Worm (Caenorhabditis elegans) whole organism, young adult: ENCODE results near the gene T03G6.1.
A peak's percentile ranks its signal among the peaks of the same experiment; 100 is the strongest.

Experiments used
- B0035.1 ChIP-seq: sonication (generic microtip); optimal IDR thresholded peaks from 2 replicates; lab custom pipeline; 2016; ENCODE audit warnings: missing genetic modification characterization, mild to moderate bottlenecking, missing compliant biosample characterization, missing genotype, missing genetic modification reagents
- C06A6.2 ChIP-seq: fragments of 200-800 bp; sonication (Bioruptor generic); conservative IDR thresholded peaks from 2 replicates; pipeline ENCODE4 v1.3.6; 2022; ENCODE audit warnings: missing genetic modification characterization, missing compliant biosample characterization
- C17E4.6 ChIP-seq: fragments of 200-800 bp; sonication (Bioruptor generic); IDR thresholded peaks from 2 replicates; pipeline ENCODE4 v1.3.6; 2022; ENCODE audit warnings: missing genetic modification reagents, missing genetic modification characterization, missing compliant biosample characterization
- F10E7.11 ChIP-seq: sonication (generic microtip); optimal IDR thresholded peaks from 2 replicates; lab custom pipeline; 2017; ENCODE audit warnings: mild to moderate bottlenecking, missing genetic modification characterization, moderate library complexity, missing compliant biosample characterization
- F33H1.4 ChIP-seq: fragments of 200-800 bp; sonication (Bioruptor generic); IDR thresholded peaks from 2 replicates; pipeline ENCODE4 v1.3.6; 2022; ENCODE audit warnings: missing genetic modification reagents, missing genetic modification characterization, missing compliant biosample characterization
- F39B2.1 ChIP-seq: fragments of 200-800 bp; sonication (Bioruptor generic); IDR thresholded peaks from 2 replicates; pipeline ENCODE4 v1.3.6; 2022; ENCODE audit warnings: missing genetic modification reagents, missing genetic modification characterization, missing compliant biosample characterization
- F55B11.4 ChIP-seq: sonication (generic microtip); optimal IDR thresholded peaks from 2 replicates; lab custom pipeline; 2016; ENCODE audit warnings: missing compliant biosample characterization, missing genetic modification characterization, borderline replicate concordance; ENCODE audit not compliant: insufficient read depth
- K11D2.4 ChIP-seq: fragments of 200-800 bp; sonication (Bioruptor generic); IDR thresholded peaks from 2 replicates; pipeline ENCODE4 v1.3.6; 2022; ENCODE audit warnings: missing genetic modification reagents, missing genetic modification characterization, missing compliant biosample characterization
- K12H6.12 ChIP-seq: fragments of 200-800 bp; sonication (Bioruptor generic); optimal IDR thresholded peaks from 2 replicates; lab custom pipeline; 2018; ENCODE audit warnings: mild to moderate bottlenecking, missing genetic modification characterization, missing compliant biosample characterization
- Y67H2A.10 ChIP-seq: fragments of 200-800 bp; sonication (Bioruptor generic); conservative IDR thresholded peaks from 2 replicates; pipeline ENCODE4 v1.3.6; 2022; ENCODE audit warnings: missing genetic modification reagents, missing genetic modification characterization, missing compliant biosample characterization
- attf-5 ChIP-seq: fragments of 200-800 bp; sonication (Bioruptor generic); optimal IDR thresholded peaks from 2 replicates; lab custom pipeline; 2018; ENCODE audit warnings: mild to moderate bottlenecking, missing genetic modification characterization, missing compliant biosample characterization
- attf-6 ChIP-seq: fragments of 200-800 bp; sonication (Bioruptor generic); IDR thresholded peaks from 2 replicates; pipeline ENCODE4 v1.3.6; 2022; ENCODE audit warnings: missing genetic modification reagents, missing genetic modification characterization, missing compliant biosample characterization
- bed-1 ChIP-seq: fragments of 200-800 bp; sonication (Bioruptor generic); IDR thresholded peaks from 2 replicates; pipeline ENCODE4 v1.3.6; 2022; ENCODE audit warnings: missing genetic modification reagents, missing genetic modification characterization, missing compliant biosample characterization
- bed-2 ChIP-seq: fragments of 200-800 bp; sonication (Bioruptor generic); IDR thresholded peaks from 2 replicates; pipeline ENCODE4 v1.3.6; 2022; ENCODE audit warnings: missing genetic modification reagents, missing genetic modification characterization, missing compliant biosample characterization
- cebp-2 ChIP-seq: fragments of 200-800 bp; sonication (Bioruptor generic); IDR thresholded peaks from 2 replicates; pipeline ENCODE4 v1.3.6; 2022; ENCODE audit warnings: missing genetic modification characterization, missing compliant biosample characterization
- ceh-40 ChIP-seq: fragments of 200-800 bp; sonication (Bioruptor generic); IDR thresholded peaks from 2 replicates; pipeline ENCODE4 v1.3.6; 2022; ENCODE audit warnings: missing genetic modification characterization, missing compliant biosample characterization
- ceh-91 ChIP-seq: fragments of 200-800 bp; sonication (Bioruptor generic); IDR thresholded peaks from 2 replicates; pipeline ENCODE4 v1.3.6; 2022; ENCODE audit warnings: missing genetic modification reagents, missing genetic modification characterization, missing compliant biosample characterization
- dox-1 ChIP-seq: fragments of 200-800 bp; sonication (Bioruptor generic); IDR thresholded peaks from 2 replicates; pipeline ENCODE4 v1.3.6; 2022; ENCODE audit warnings: missing genetic modification reagents, missing genetic modification characterization, missing compliant biosample characterization
- dpl-1 ChIP-seq: fragments of 150-350 bp; optimal IDR thresholded peaks from 2 replicates; lab custom pipeline; 2014; ENCODE audit warnings: missing biosample characterization, missing genetic modification reagents, missing genetic modification characterization
- efl-1 ChIP-seq: fragments of 150-350 bp; optimal IDR thresholded peaks from 2 replicates; lab custom pipeline; 2014; ENCODE audit warnings: missing biosample characterization, missing genetic modification reagents, missing genetic modification characterization
- him-1 ChIP-seq: sonication (generic microtip); optimal IDR thresholded peaks from 2 replicates; lab custom pipeline; 2016; ENCODE audit warnings: missing genotype, missing genetic modification reagents, missing genetic modification characterization, missing compliant biosample characterization
- hlh-12 ChIP-seq: sonication (generic microtip); optimal IDR thresholded peaks from 2 replicates; lab custom pipeline; 2016; ENCODE audit warnings: missing genetic modification characterization, missing compliant biosample characterization
- hlh-26 ChIP-seq: fragments of 200-800 bp; sonication (Bioruptor generic); conservative IDR thresholded peaks from 2 replicates; pipeline ENCODE4 v1.3.6; 2022; ENCODE audit warnings: missing genetic modification reagents, missing genetic modification characterization, missing compliant biosample characterization
- hmg-20 ChIP-seq: fragments of 200-800 bp; sonication (Bioruptor generic); IDR thresholded peaks from 2 replicates; pipeline ENCODE4 v1.3.6; 2022; ENCODE audit warnings: missing genetic modification reagents, missing genetic modification characterization, missing compliant biosample characterization
- lin-26 ChIP-seq: fragments of 200-800 bp; sonication (Bioruptor generic); IDR thresholded peaks from 2 replicates; pipeline ENCODE4 v1.3.6; 2022; ENCODE audit warnings: missing genetic modification reagents, missing genetic modification characterization, missing compliant biosample characterization
- lin-40 ChIP-seq: sonication (generic microtip); optimal IDR thresholded peaks from 2 replicates; lab custom pipeline; 2016; ENCODE audit warnings: missing genetic modification characterization, mild to moderate bottlenecking, missing compliant biosample characterization, missing genotype, missing genetic modification reagents
- lsy-27 ChIP-seq: sonication (generic microtip); optimal IDR thresholded peaks from 2 replicates; lab custom pipeline; 2017; ENCODE audit warnings: missing genetic modification characterization, mild to moderate bottlenecking, missing compliant biosample characterization, antibody characterized with exemption, missing genotype, borderline replicate concordance; ENCODE audit not compliant: insufficient read depth
- madf-8 ChIP-seq: fragments of 200-800 bp; sonication (Bioruptor generic); conservative IDR thresholded peaks from 2 replicates; pipeline ENCODE4 v1.3.6; 2022; ENCODE audit warnings: missing genetic modification reagents, missing genetic modification characterization, missing compliant biosample characterization
- mxl-1 ChIP-seq: sonication (generic microtip); optimal IDR thresholded peaks from 2 replicates; lab custom pipeline; 2016; ENCODE audit warnings: missing genetic modification characterization, missing compliant biosample characterization
- nfyb-1 ChIP-seq: fragments of 200-800 bp; sonication (Bioruptor generic); IDR thresholded peaks from 2 replicates; pipeline ENCODE4 v1.3.6; 2022; ENCODE audit warnings: missing genetic modification reagents, missing genetic modification characterization, missing compliant biosample characterization
- nhr-80 ChIP-seq: sonication (generic microtip); optimal IDR thresholded peaks from 2 replicates; lab custom pipeline; 2016; ENCODE audit warnings: missing genetic modification characterization, missing compliant biosample characterization
- rpc-1 ChIP-seq, 2 experiments: fragments of 150-350 bp in 1 of 2; sonication (generic microtip) in 1 of 2; optimal IDR thresholded peaks; 2 replicates each; lab custom pipeline; 2014 to 2018; ENCODE audit warnings: missing biosample characterization in 1 of 2, missing genetic modification characterization in 1 of 2, missing genetic modification reagents in 1 of 2, missing genotype in 1 of 2
- tbp1 ChIP-seq: fragments of 200-800 bp; sonication (Bioruptor generic); optimal IDR thresholded peaks from 2 replicates; lab custom pipeline; 2018; ENCODE audit warnings: mild to moderate bottlenecking, missing genetic modification characterization, missing compliant biosample characterization
- xnd-1 ChIP-seq: sonication (generic microtip); optimal IDR thresholded peaks from 2 replicates; lab custom pipeline; 2016; ENCODE audit warnings: missing genotype, missing genetic modification reagents, missing genetic modification characterization, missing compliant biosample characterization
- ztf-26 ChIP-seq: sonication (generic microtip); optimal IDR thresholded peaks from 2 replicates; lab custom pipeline; 2017; ENCODE audit warnings: missing genetic modification characterization, missing compliant biosample characterization
- ztf-3 ChIP-seq: fragments of 200-800 bp; sonication (Bioruptor generic); optimal IDR thresholded peaks from 2 replicates; lab custom pipeline; 2018; ENCODE audit warnings: mild to moderate bottlenecking, missing genetic modification characterization, missing compliant biosample characterization
- ztf-6 ChIP-seq: fragments of 200-800 bp; sonication (Bioruptor generic); IDR thresholded peaks from 2 replicates; pipeline ENCODE4 v1.3.6; 2022; ENCODE audit warnings: missing genetic modification reagents, missing genetic modification characterization, missing compliant biosample characterization

T03G6.1 gene

DNA sequence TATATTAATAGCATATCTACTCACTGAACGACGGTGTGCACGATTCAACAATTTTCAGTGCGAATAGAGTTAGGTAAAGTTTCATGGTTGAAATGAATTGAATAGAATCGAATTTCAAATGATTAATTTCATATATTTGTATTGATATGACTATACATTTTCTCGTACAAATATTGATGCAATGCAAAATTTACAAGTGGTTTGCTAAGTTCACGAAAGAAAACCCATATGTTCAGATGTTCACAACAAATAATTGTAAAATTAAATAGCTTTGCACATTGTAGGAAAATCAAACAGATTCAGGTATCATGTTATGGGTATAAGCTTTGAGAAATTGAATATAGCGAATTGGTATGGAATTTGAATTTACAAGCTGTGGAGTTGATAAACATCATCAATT is 22.4 kb upstream of the T03G6.1 start, which contains the start of gene H01M10.2:
TSS of gene H01M10.2 (minus strand) at position 101 of the 400 bp plus-strand sequence.
- TF ChIP-seq ztf-3 (GFP tag; lab: Kevin White, UChicago) (no peak), F39B2.1 (no peak), K11D2.4 (GFP tag; lab: Robert Waterston, UW) (no peak), rpc-1 (optimal IDR thresholded peaks at IDR 0.05; lab: Kevin White, UChicago) (no peak), rpc-1 (tag; optimal IDR thresholded peaks at IDR 0.05; lab: Kevin White, UChicago) (no peak), nfyb-1 (GFP tag; lab: Robert Waterston, UW) (no peak), dox-1 (GFP tag; lab: Robert Waterston, UW) (no peak), C06A6.2 (GFP tag; lab: Robert Waterston, UW) (no peak), hlh-26 (GFP tag; lab: Robert Waterston, UW) (no peak), bed-1 (no peak), B0035.1 (no peak), nhr-80 (tag; lab: Kevin White, UChicago) (no peak), ztf-26 (tag; lab: Kevin White, UChicago) (no peak), attf-5 (no peak), K12H6.12 (tag; lab: Kevin White, UChicago) (no peak)

DNA sequence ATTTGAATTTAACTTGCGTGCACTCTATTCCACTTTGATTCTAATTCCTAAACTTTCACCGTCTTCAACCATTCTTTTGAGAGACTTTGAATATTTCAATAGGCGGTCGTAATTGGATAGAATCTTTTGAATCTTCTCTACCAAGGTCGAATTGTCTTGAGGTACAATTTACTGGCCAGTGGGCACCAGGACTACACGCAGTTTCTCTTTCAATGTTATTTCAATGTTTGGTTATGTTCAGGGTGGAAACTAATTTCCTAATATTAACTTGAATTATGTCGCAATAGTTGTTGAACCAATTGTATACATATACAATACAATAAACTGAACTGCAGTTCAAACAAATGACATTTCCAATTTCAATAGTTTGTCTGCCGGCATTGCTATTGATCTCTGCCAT is 20.0 kb upstream of the T03G6.1 start:
- TF ChIP-seq attf-6 (no peak), K11D2.4 (GFP tag; lab: Robert Waterston, UW) (no peak), madf-8 (no peak), ztf-6 (GFP tag; lab: Robert Waterston, UW) (no peak), dpl-1 (GFP tag; lab: Kevin White, UChicago) (no peak), C17E4.6 (GFP tag; lab: Robert Waterston, UW) (no peak), mxl-1 (no peak), cebp-2 (GFP tag; lab: Robert Waterston, UW) (no peak)

DNA sequence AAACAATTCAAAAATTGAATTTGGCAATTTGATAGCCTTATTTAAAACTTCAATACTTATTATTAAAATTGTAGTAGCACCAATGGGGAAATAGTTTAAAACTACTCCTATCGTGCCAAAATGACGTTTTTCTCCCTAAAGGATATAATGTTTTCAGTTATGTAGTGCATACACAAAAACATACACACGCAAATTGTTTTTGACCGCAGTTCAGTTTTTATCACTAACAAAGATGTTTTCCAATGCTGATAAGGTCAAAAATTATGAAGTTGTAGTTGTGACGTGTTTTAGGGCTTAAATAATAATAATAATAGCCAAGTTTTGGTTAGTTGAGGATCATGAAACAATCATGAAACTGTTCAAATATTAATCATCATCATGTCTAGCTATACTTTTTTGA is 18.0 kb upstream of the T03G6.1 start:
- TF ChIP-seq Y67H2A.10 (GFP tag; lab: Robert Waterston, UW), result no peak
- no peak for TF ChIP-seq hlh-12
- TF ChIP-seq ceh-91 (GFP tag; lab: Robert Waterston, UW), result no peak
- no peak for TF ChIP-seq K11D2.4 (GFP tag; lab: Robert Waterston, UW)
- no peak for TF ChIP-seq F10E7.11 (tag; lab: Kevin White, UChicago)
- TF ChIP-seq F55B11.4 (tag; lab: Kevin White, UChicago), result no peak

DNA sequence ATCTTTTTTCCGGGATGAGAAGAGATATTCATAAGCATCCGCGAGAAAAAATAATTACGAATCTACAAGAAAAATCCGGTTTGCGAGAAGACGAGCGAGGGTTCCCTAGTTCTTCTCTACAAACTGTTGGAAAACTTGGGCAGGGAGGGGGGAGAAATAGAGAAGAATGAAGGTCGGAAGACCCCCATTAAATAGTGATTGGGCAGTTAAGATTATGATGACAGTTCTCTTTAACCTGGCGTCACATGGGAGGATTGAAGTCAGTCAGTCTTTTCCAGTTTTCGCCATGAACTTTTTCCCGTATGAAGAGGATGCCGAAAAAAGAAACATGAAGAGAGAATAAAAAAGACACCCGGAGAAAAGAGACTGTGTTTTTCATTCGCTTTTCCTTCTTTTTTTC is 17.3 kb upstream of the T03G6.1 start:
- TF ChIP-seq ztf-26 (tag; lab: Kevin White, UChicago), result peak; percentile 52
- TF ChIP-seq hmg-20 (GFP tag; lab: Robert Waterston, UW), result no peak
- no peak for TF ChIP-seq efl-1 (GFP tag; lab: Kevin White, UChicago)
- no peak for TF ChIP-seq lsy-27 (tag; lab: Kevin White, UChicago)
- no peak for TF ChIP-seq F55B11.4 (tag; lab: Kevin White, UChicago)
- no peak for TF ChIP-seq bed-2
- TF ChIP-seq lin-40 (tag; lab: Kevin White, UChicago), result peak; percentile 27
- TF ChIP-seq him-1 (tag; lab: Kevin White, UChicago), result no peak
- peak; percentile 41; the same call in 1 of the 2 replicates for TF ChIP-seq lin-26
- TF ChIP-seq tbp1, result peak; percentile 26
- no peak for TF ChIP-seq ceh-40 (GFP tag; lab: Robert Waterston, UW)
- TF ChIP-seq F33H1.4 (GFP tag; lab: Robert Waterston, UW), result no peak
- no peak for TF ChIP-seq xnd-1 (tag; lab: Kevin White, UChicago)
- TF ChIP-seq, all 124 proteins: peak for 4
